Fruit fly (Drosophila melanogaster): ENCODE results near the gene CG32473.

DNA sequence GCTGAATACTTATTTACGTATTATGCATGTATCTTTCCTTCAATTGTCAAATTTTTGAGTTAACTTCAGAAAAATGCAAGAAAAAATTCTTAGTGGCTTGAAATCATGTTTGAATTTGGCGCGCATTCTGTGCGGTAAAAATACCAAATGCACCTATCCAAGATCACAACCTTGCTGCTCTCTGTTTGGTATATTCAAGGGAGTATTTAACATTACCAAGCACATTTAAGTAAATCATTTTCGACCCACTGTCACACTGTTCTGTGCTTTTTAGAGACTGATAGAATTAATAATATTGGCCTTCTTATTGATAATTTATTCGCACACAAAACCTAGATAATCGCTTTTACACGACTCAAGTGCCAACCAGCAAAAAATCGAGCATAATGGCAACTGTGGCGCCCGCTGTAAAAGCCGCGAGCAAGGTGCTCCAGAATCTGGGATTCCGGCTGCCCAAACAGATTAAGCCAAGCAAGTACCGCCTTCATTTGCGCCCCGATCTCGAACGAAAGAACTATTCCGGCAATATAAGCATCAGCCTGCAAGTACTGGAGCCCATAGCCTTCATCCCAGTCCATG lies 6.8 kb downstream of the CG32473 start:
- TF ChIP-seq N (GFP tag; optimal IDR thresholded peaks at IDR 0.05) (no peak), psq (GFP tag; optimal IDR thresholded peaks at IDR 0.05) (no peak), Abd-B (GFP tag; optimal IDR thresholded peaks at IDR 0.05) (no peak), usp (GFP tag; optimal IDR thresholded peaks at IDR 0.05) (no peak), dsf (GFP tag; optimal IDR thresholded peaks at IDR 0.05; ENCODE audit: borderline replicate concordance) (no peak), Dfd (GFP tag; optimal IDR thresholded peaks at IDR 0.05) (no peak)
